Fruit fly (Drosophila melanogaster) whole organism, wandering third instar larva: ENCODE results near the gene CG34428.

ENCODE experiments used
- Dfd ChIP-seq: fragments of >200 bp; optimal IDR thresholded peaks from 2 replicates; lab custom pipeline; 2017; ENCODE audit warnings: missing biosample characterization, missing genetic modification characterization
- Hr78 ChIP-seq: fragments of >200 bp; optimal IDR thresholded peaks from 2 replicates; lab custom pipeline; 2017; ENCODE audit warnings: missing biosample characterization, missing genetic modification characterization
- Myc ChIP-seq: fragments of >200 bp; optimal IDR thresholded peaks from 2 replicates; lab custom pipeline; 2017
- OdsH ChIP-seq: fragments of 200-800 bp; sonication (Bioruptor generic); optimal IDR thresholded peaks from 2 replicates; lab custom pipeline; 2016; ENCODE audit warnings: missing biosample characterization, mild to moderate bottlenecking, missing genetic modification characterization
- Rel ChIP-seq, 2 experiments: fragments of 200-800 bp; sonication (Bioruptor generic) in 1 of 2; optimal IDR thresholded peaks; 2 replicates in 1 of 2; 3 replicates in 1 of 2; lab custom pipeline; 2016 to 2019; ENCODE audit warnings: mild to moderate bottlenecking in 2 of 2, missing biosample characterization in 2 of 2, missing genetic modification characterization in 2 of 2, moderate library complexity in 1 of 2
- jim ChIP-seq: fragments of 175-275, 200-325 bp; sonication (Bioruptor generic); optimal IDR thresholded peaks from 2 replicates; lab custom pipeline; 2016; ENCODE audit warnings: missing biosample characterization, mild to moderate bottlenecking, missing genetic modification characterization
- psq ChIP-seq: fragments of 200-800 bp; sonication (Bioruptor generic); optimal IDR thresholded peaks from 3 replicates; lab custom pipeline; 2017; ENCODE audit warnings: missing biosample characterization, mild to moderate bottlenecking, missing genetic modification characterization, moderate library complexity

- no peak for TF ChIP-seq Rel (GFP tag; optimal IDR thresholded peaks at IDR 0.05; lab: Kevin White, UChicago)
- TF ChIP-seq Rel (tag; optimal IDR thresholded peaks at IDR 0.05; lab: Kevin White, UChicago): no peak
- no peak for TF ChIP-seq jim (GFP tag; lab: Kevin White, UChicago)
- TF ChIP-seq Hr78 (GFP tag; lab: Kevin White, UChicago): no peak
- TF ChIP-seq psq (GFP tag; lab: Kevin White, UChicago): no peak
- no peak for TF ChIP-seq OdsH
- TF ChIP-seq Myc (lab: Kevin White, UChicago): no peak
- no peak for TF ChIP-seq Dfd
Measured at dm6 chr3L:13083432-13083831, 21.9 kb downstream of the CG34428 start.
